Fruit fly (Drosophila melanogaster): ENCODE results near the gene stnA.

DNA sequence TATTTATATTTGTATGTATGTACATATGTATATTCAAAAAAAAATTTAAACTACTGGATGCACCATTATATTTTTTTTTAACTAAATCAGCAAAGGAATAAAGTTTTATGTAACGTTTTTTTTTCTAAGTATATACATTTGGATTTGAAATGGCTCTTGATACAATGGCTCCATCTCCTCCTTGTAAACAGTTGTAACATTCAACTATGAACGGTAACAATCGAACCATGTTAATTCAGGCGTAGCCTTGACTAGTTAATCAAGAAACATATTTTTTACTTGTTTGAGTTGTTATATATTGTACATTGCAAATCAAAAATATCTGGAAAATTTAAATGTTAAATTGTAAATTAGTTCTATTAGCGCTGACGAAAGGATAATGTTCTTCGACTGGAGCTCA, 31.3 kb upstream of the stnA start, which contains the start of gene CG12061:
- TF ChIP-seq tap (tag; optimal IDR thresholded peaks at IDR 0.05) (no peak), CG17361 (GFP tag; IDR thresholded peaks at IDR 0.05) (no peak), CG18764 (GFP tag; optimal IDR thresholded peaks at IDR 0.05) (no peak), Dll (GFP tag; IDR thresholded peaks at IDR 0.05; ENCODE audit: partially characterized antibody) (no peak), ttk (GFP tag; IDR thresholded peaks at IDR 0.05) (no peak), ERR (GFP tag; optimal IDR thresholded peaks at IDR 0.05) (no peak), unpg (GFP tag; optimal IDR thresholded peaks at IDR 0.05) (no peak)
